Worm (Caenorhabditis elegans) whole organism, L4 larva: ENCODE measurements around the gene F41H10.3.
"Not testable (repeated sequence)": the region's sequence is repeated elsewhere in the genome, so short reads cannot be mapped to it uniquely, and the experiment has no call there.

Experiments
- F37D6.2 ChIP-seq: sonication (generic microtip); optimal IDR thresholded peaks from 2 replicates; lab custom pipeline; 2016; ENCODE audit warnings: mild to moderate bottlenecking, missing genetic modification characterization, missing compliant biosample characterization
- T26A8.4 ChIP-seq: fragments of 200-800 bp; sonication (Bioruptor generic); IDR thresholded peaks from 2 replicates; pipeline ENCODE4 v1.3.6; 2022; ENCODE audit warnings: missing genetic modification characterization, missing compliant biosample characterization
- Y75B8A.6 ChIP-seq: fragments of 200-800 bp; sonication (Bioruptor generic); IDR thresholded peaks from 2 replicates; pipeline ENCODE4 v1.3.6; 2022; ENCODE audit warnings: missing genetic modification reagents, missing genetic modification characterization, missing compliant biosample characterization
- aha-1 ChIP-seq: fragments of 150-350 bp; peaks from one replicate; lab custom pipeline; 2014; ENCODE audit warnings: missing biosample characterization, missing genetic modification characterization
- arid-1 ChIP-seq: fragments of 200-800 bp; sonication (Bioruptor generic); conservative IDR thresholded peaks from 2 replicates; pipeline ENCODE4 v1.3.6; 2022; ENCODE audit warnings: missing genetic modification reagents, missing genetic modification characterization, missing compliant biosample characterization
- ceh-44 ChIP-seq: fragments of 200-800 bp; sonication (Bioruptor generic); IDR thresholded peaks from 2 replicates; pipeline ENCODE4 v1.3.6; 2022; ENCODE audit warnings: missing genetic modification reagents, missing genetic modification characterization, missing compliant biosample characterization
- daf-16 ChIP-seq, 3 experiments: sonication (generic microtip); optimal IDR thresholded peaks; 2 replicates each; lab custom pipeline; 2016 to 2017; ENCODE audit warnings: missing genetic modification characterization in 3 of 3, missing genetic modification reagents in 3 of 3, mild to moderate bottlenecking in 2 of 3, missing compliant biosample characterization in 2 of 3, missing biosample characterization in 1 of 3, moderate library complexity in 1 of 3
- dmd-6 ChIP-seq: fragments of 200-800 bp; sonication (Bioruptor generic); IDR thresholded peaks from 2 replicates; pipeline ENCODE4 v1.3.6; 2022; ENCODE audit warnings: missing genetic modification reagents, missing genetic modification characterization, missing compliant biosample characterization
- dve-1 ChIP-seq: sonication (generic microtip); optimal IDR thresholded peaks from 2 replicates; lab custom pipeline; 2017; ENCODE audit warnings: antibody characterized with exemption, mild to moderate bottlenecking, missing genetic modification characterization, missing compliant biosample characterization; ENCODE audit not compliant: insufficient read depth
- egl-43 ChIP-seq: fragments of 200-800 bp; sonication (Bioruptor generic); IDR thresholded peaks from 2 replicates; pipeline ENCODE4 v1.3.6; 2022; ENCODE audit warnings: missing genetic modification reagents, missing genetic modification characterization, missing compliant biosample characterization
- hif-1 ChIP-seq, 2 experiments: sonication (generic microtip); optimal IDR thresholded peaks; 2 replicates each; lab custom pipeline; 2016 to 2017; ENCODE audit warnings: missing compliant biosample characterization in 2 of 2, missing genetic modification characterization in 2 of 2, missing genetic modification reagents in 2 of 2, missing genotype in 2 of 2, mild to moderate bottlenecking in 1 of 2
- hlh-11 ChIP-seq: fragments of 200-800 bp; sonication (Bioruptor generic); optimal IDR thresholded peaks from 2 replicates; lab custom pipeline; 2018; ENCODE audit warnings: mild to moderate bottlenecking, missing genetic modification characterization, missing compliant biosample characterization
- hlh-30 ChIP-seq: sonication (generic microtip); optimal IDR thresholded peaks from 2 replicates; lab custom pipeline; 2017; ENCODE audit warnings: antibody characterized with exemption, mild to moderate bottlenecking, missing genetic modification characterization, missing compliant biosample characterization; ENCODE audit not compliant: insufficient read depth
- hmg-1.1 ChIP-seq: fragments of 200-800 bp; sonication (Bioruptor generic); IDR thresholded peaks from 2 replicates; pipeline ENCODE4 v1.3.6; 2022; ENCODE audit warnings: missing genetic modification reagents, missing genetic modification characterization, missing compliant biosample characterization
- lim-7 ChIP-seq: fragments of 200-800 bp; sonication (Bioruptor generic); IDR thresholded peaks from 2 replicates; pipeline ENCODE4 v1.3.6; 2022; ENCODE audit warnings: missing genetic modification characterization, missing compliant biosample characterization
- lin-15B ChIP-seq: fragments of 150-350 bp; sonication (generic microtip); optimal IDR thresholded peaks from 3 replicates; lab custom pipeline; 2014; ENCODE audit warnings: missing biosample characterization, missing genetic modification characterization
- lin-38 ChIP-seq: fragments of 200-800 bp; sonication (Bioruptor generic); IDR thresholded peaks from 2 replicates; pipeline ENCODE4 v1.3.6; 2022; ENCODE audit warnings: missing genetic modification reagents, missing genetic modification characterization, missing compliant biosample characterization
- madf-9 ChIP-seq: fragments of 200-800 bp; sonication (Bioruptor generic); conservative IDR thresholded peaks from 2 replicates; pipeline ENCODE4 v1.3.6; 2022; ENCODE audit warnings: missing genetic modification reagents, missing genetic modification characterization, missing compliant biosample characterization
- mep-1 ChIP-seq: fragments of 150-350 bp; sonication (generic microtip); optimal IDR thresholded peaks from 3 replicates; lab custom pipeline; 2014; ENCODE audit warnings: missing biosample characterization, missing genetic modification characterization
- mes-2 ChIP-seq: sonication (generic microtip); optimal IDR thresholded peaks from 2 replicates; lab custom pipeline; 2016; ENCODE audit warnings: missing genotype, mild to moderate bottlenecking, missing genetic modification characterization, missing compliant biosample characterization; ENCODE audit not compliant: poor library complexity, severe bottlenecking
- mxl-3 ChIP-seq: fragments of 200-800 bp; sonication (Bioruptor generic); optimal IDR thresholded peaks from 2 replicates; lab custom pipeline; 2018; ENCODE audit warnings: mild to moderate bottlenecking, missing genetic modification characterization, missing compliant biosample characterization
- nhr-102 ChIP-seq: sonication (generic microtip); optimal IDR thresholded peaks from 2 replicates; lab custom pipeline; 2016; ENCODE audit warnings: mild to moderate bottlenecking, missing genetic modification characterization, moderate library complexity, missing compliant biosample characterization
- nhr-28 ChIP-seq: fragments of 150-350 bp; optimal IDR thresholded peaks from 2 replicates; lab custom pipeline; 2014; ENCODE audit warnings: missing biosample characterization, missing genetic modification characterization
- nhr-6 ChIP-seq: fragments of 150-350 bp; optimal IDR thresholded peaks from 2 replicates; lab custom pipeline; 2014; ENCODE audit warnings: missing biosample characterization, missing genetic modification characterization
- pha-4 ChIP-seq, 2 experiments: fragments of 150-350 bp in 1 of 2; fragments of 200-800 bp in 1 of 2; sonication (Bioruptor generic) in 1 of 2; IDR thresholded peaks in 1 of 2; optimal IDR thresholded peaks in 1 of 2; 2 replicates each; pipeline versions ENCODE4 v1.3.6 to Lab custom; 2014 to 2022; ENCODE audit warnings: missing genetic modification characterization in 2 of 2, missing genetic modification reagents in 2 of 2, missing biosample characterization in 1 of 2, missing compliant biosample characterization in 1 of 2
- pqm-1 ChIP-seq: sonication (generic microtip); optimal IDR thresholded peaks from 2 replicates; lab custom pipeline; 2017; ENCODE audit warnings: missing biosample characterization, missing genetic modification characterization
- snpc-1.2 ChIP-seq: fragments of 200-800 bp; sonication (Bioruptor generic); IDR thresholded peaks from 2 replicates; pipeline ENCODE4 v1.3.6; 2022; ENCODE audit warnings: missing genetic modification reagents, missing genetic modification characterization, missing compliant biosample characterization
- unc-39 ChIP-seq: sonication (generic microtip); optimal IDR thresholded peaks from 2 replicates; lab custom pipeline; 2017; ENCODE audit warnings: missing biosample characterization, missing genetic modification characterization
- unc-62 ChIP-seq, 3 experiments: fragments of 150-350 bp in 1 of 3; sonication (generic microtip); optimal IDR thresholded peaks in 2 of 3; peaks in 1 of 3; 1 replicate in 1 of 3; 2 replicates in 2 of 3; lab custom pipeline; 2014 to 2017; ENCODE audit warnings: missing biosample characterization in 3 of 3, missing genetic modification characterization in 3 of 3, missing genetic modification reagents in 3 of 3, missing genotype in 1 of 3
- zip-11 ChIP-seq: fragments of 200-800 bp; sonication (Bioruptor generic); IDR thresholded peaks from 2 replicates; pipeline ENCODE4 v1.3.6; 2022; ENCODE audit warnings: missing genetic modification characterization, missing compliant biosample characterization

Gene F41H10.3

DNA sequence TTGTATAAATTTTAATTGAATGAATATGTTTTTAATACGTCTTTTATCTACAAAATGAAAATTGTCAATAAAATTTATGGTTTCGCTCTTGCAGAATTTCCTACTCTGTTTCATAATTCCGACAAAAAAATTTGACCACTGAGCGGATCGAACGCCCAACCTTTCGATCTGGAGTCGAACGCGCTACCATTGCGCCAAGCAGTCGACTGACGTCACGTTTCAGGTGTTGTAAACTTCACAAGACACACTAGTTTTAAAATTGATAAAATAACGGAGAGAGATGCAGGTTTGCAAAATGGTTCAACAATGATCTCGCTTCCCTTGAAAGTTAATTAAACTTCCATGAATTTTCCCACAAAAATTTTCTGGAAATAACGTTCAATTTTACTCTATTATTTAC is 25.4 kb upstream of the F41H10.3 start:
- TF ChIP-seq madf-9 (GFP tag; lab: Robert Waterston, UW) (no peak), nhr-6 (tag; lab: Kevin White, UChicago) (peak; percentile 5), F37D6.2 (tag; lab: Kevin White, UChicago) (no peak), dmd-6 (GFP tag; lab: Robert Waterston, UW) (peak; percentile 57), lin-38 (GFP tag; lab: Robert Waterston, UW) (peak; percentile 54), hlh-30 (tag; lab: Kevin White, UChicago) (peak; percentile 54), zip-11 (no peak), mes-2 (tag; lab: Kevin White, UChicago) (no peak), Y75B8A.6 (0 out of 2 replicates have a peak, but pooled peaks have one; percentile 48), T26A8.4 (0 out of 2 replicates have a peak, but pooled peaks have one; percentile 29), unc-39 (no peak), aha-1 (peak; percentile 87), unc-62 (GFP tag; optimal IDR thresholded peaks at IDR 0.05 in 1 of 2; lab: Kevin White, UChicago) (peak in 1 of 2 experiments; percentile 53), unc-62 (tag; optimal IDR thresholded peaks at IDR 0.05; lab: Kevin White, UChicago) (no peak), ceh-44 (GFP tag; lab: Robert Waterston, UW) (peak; percentile 64; the same call in 1 of the 2 replicates), mep-1 (tag; lab: Kevin White, UChicago) (no peak), snpc-1.2 (GFP tag; lab: Robert Waterston, UW) (peak; percentile 95), arid-1 (GFP tag; lab: Robert Waterston, UW) (peak; percentile 53; the same call in 1 of the 2 replicates), daf-16 (GFP tag; optimal IDR thresholded peaks at IDR 0.05; lab: Kevin White, UChicago) (peak in 1 of 2 experiments; percentile 19), daf-16 (tag; optimal IDR thresholded peaks at IDR 0.05; lab: Kevin White, UChicago) (peak; percentile 55), hmg-1.1 (no peak), pha-4 (GFP tag; IDR thresholded peaks at IDR 0.05; lab: Robert Waterston, UW) (peak; percentile 56; the same call in 1 of the 2 replicates), pha-4 (tag; optimal IDR thresholded peaks at IDR 0.05; lab: Kevin White, UChicago) (no peak), nhr-102 (tag; lab: Kevin White, UChicago) (peak; percentile 4), dve-1 (tag; lab: Kevin White, UChicago) (peak; percentile 63)

DNA sequence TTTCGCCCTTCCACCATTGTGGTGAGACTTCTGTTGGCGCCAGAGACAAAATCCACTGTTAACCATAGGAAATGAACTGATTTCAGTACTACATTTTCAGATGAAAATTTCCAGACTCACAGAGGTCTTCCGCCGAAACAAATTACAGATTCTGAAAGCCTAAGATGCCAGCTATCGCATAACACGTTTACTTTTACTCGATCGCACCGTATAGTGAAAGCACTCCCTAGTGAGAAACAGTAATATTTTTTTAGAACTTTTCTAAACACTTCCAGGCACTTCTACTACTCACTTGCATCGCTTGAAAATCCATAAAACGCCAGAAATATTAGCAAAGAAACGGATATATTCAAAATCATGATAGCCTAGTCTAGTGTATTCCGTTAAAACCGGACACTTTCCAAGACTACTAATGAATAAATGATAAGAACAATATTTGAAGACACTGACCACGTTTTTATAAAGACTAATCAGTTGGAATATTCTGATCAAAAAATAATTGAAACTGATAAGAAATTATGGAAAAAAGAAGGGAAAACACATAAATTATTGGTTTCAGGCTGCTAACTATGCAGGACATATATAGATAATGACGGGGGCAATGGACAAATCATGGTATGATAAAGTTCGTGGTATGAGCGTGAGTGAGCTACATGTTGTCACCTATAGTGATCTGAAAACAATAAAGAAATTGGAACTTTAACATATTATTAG is 19.0 kb upstream of the F41H10.3 start, which contains the start of gene gba-4:
gba-4 (minus strand) TSS at position 418 of the 714 bp plus-strand sequence.
- peak; percentile 30 for TF ChIP-seq hlh-11 (tag; lab: Kevin White, UChicago)
- TF ChIP-seq nhr-28 (tag; lab: Kevin White, UChicago) = peak; percentile 35
- peak; percentile 74 for TF ChIP-seq dve-1 (tag; lab: Kevin White, UChicago)
- not testable (repeated sequence) for TF ChIP-seq daf-16 (GFP tag; optimal IDR thresholded peaks at IDR 0.05; lab: Kevin White, UChicago)
- peak; percentile 40 for TF ChIP-seq daf-16 (tag; optimal IDR thresholded peaks at IDR 0.05; lab: Kevin White, UChicago)
- TF ChIP-seq dmd-6 (GFP tag; lab: Robert Waterston, UW) = peak; percentile 62
- peak; percentile 84 for TF ChIP-seq pqm-1 (tag; lab: Kevin White, UChicago)
- TF ChIP-seq aha-1 = peak; percentile 83

DNA sequence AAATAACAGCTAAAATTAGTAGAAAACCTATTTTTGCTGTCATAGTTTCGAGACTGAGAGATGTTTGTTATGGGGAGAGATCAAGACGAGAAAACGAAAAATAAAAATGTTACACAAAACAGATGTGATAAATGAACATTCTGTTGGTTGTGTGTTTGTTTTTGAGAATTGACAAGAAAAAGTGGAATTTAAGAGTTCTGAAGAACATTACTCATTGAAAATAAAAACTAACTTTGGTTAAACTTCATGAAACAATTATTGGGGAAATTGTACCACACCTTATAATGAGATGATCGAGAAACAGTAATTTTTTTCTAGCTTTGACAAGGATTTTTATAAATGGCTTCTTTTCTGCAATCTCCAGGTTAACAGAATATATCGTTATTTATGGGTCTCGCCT is 16.2 kb upstream of the F41H10.3 start, which contains the start of gene Y4C6B.7:
Y4C6B.7 (minus strand) TSS at position 101 of the 400 bp plus-strand sequence.
- no peak for TF ChIP-seq hif-1 (tag; optimal IDR thresholded peaks at IDR 0.05; lab: Kevin White, UChicago)
- TF ChIP-seq mxl-3 (GFP tag; lab: Kevin White, UChicago) = no peak
- no peak for TF ChIP-seq hlh-11 (tag; lab: Kevin White, UChicago)
- no peak for TF ChIP-seq ceh-44 (GFP tag; lab: Robert Waterston, UW)
- peak; percentile 46 for TF ChIP-seq aha-1
- TF ChIP-seq lin-15B (tag; lab: Kevin White, UChicago) = no peak
- no peak for TF ChIP-seq egl-43
- TF ChIP-seq lim-7 (GFP tag; lab: Robert Waterston, UW) = no peak
- TF ChIP-seq, all 104 proteins: peak for 1
